Fruit fly (Drosophila melanogaster): ENCODE data around the gene Kul.
A peak's percentile ranks its signal among the peaks of the same experiment; 100 is the strongest.

The Kul gene

dm6 chr3R:29716782-29717317 lies 8.8 kb upstream of the Kul start, which contains the start of gene Obp99b (continued):
- TF ChIP-seq CG16813 (GFP tag; IDR thresholded peaks at IDR 0.05; ENCODE audit: partially characterized antibody), result no peak
- peak; percentile 71 for TF ChIP-seq Nf-YA (GFP tag; IDR thresholded peaks at IDR 0.05)
- TF ChIP-seq CG10979 (tag; optimal IDR thresholded peaks at IDR 0.05), result peak; percentile 85
- TF ChIP-seq CG13287 (GFP tag; IDR thresholded peaks at IDR 0.05; ENCODE audit: partially characterized antibody), result no peak
- TF ChIP-seq gcm (GFP tag; optimal IDR thresholded peaks at IDR 0.05), result peak; percentile 58
- peak; percentile 92 for TF ChIP-seq onecut (GFP tag; IDR thresholded peaks at IDR 0.05)
- peak; percentile 40; the same call in 1 of the 2 replicates for TF ChIP-seq E2f2 (GFP tag; IDR thresholded peaks at IDR 0.05)
- peak; percentile 65 for TF ChIP-seq dmrt11E (tag; optimal IDR thresholded peaks at IDR 0.05)
- peak; percentile 68 for TF ChIP-seq tgo (GFP tag; IDR thresholded peaks at IDR 0.05)
- peak; percentile 68; the same call in 2 of the 3 replicates for TF ChIP-seq Dbx (GFP tag; IDR thresholded peaks at IDR 0.05)
- TF ChIP-seq CkIIα-i1 (GFP tag; IDR thresholded peaks at IDR 0.05), result 0 out of 2 replicates have a peak, but pooled peaks have one; percentile 18
- peak; percentile 66; the same call in 1 of the 2 replicates for TF ChIP-seq CG14014 (GFP tag; IDR thresholded peaks at IDR 0.05)
- TF ChIP-seq lov (optimal IDR thresholded peaks at IDR 0.05), result no peak
- TF ChIP-seq lov (GFP tag; IDR thresholded peaks at IDR 0.05), result peak; percentile 93
- peak; percentile 57; the same call in 2 of the 3 replicates for TF ChIP-seq so (GFP tag; IDR thresholded peaks at IDR 0.05)
- peak; percentile 52 for TF ChIP-seq jumu (GFP tag; optimal IDR thresholded peaks at IDR 0.05)
- peak; percentile 53 for TF ChIP-seq twi (tag; optimal IDR thresholded peaks at IDR 0.05)
- TF ChIP-seq CG15073 (GFP tag; optimal IDR thresholded peaks at IDR 0.05), result no peak
- peak; percentile 73 for TF ChIP-seq CG15269 (tag; optimal IDR thresholded peaks at IDR 0.05)
- peak; percentile 69 for TF ChIP-seq CG17385 (GFP tag; optimal IDR thresholded peaks at IDR 0.05)
- TF ChIP-seq fd96Cb (tag; optimal IDR thresholded peaks at IDR 0.05), result peak; percentile 47
- TF ChIP-seq CG10543 (GFP tag; optimal IDR thresholded peaks at IDR 0.05), result peak; percentile 63
- TF ChIP-seq CG13894 (tag; optimal IDR thresholded peaks at IDR 0.05), result no peak
- TF ChIP-seq NFAT (GFP tag; IDR thresholded peaks at IDR 0.05), result peak; percentile 90
- TF ChIP-seq tio (GFP tag; optimal IDR thresholded peaks at IDR 0.05), result peak; percentile 35
- TF ChIP-seq Sin3A (optimal IDR thresholded peaks at IDR 0.05), result no peak
- no peak for TF ChIP-seq psq (GFP tag; optimal IDR thresholded peaks at IDR 0.05)
- TF ChIP-seq CG12659 (GFP tag; optimal IDR thresholded peaks at IDR 0.05), result peak; percentile 49
- peak; percentile 19 for TF ChIP-seq CG3838 (GFP tag; optimal IDR thresholded peaks at IDR 0.05)
- peak; percentile 91 for TF ChIP-seq CG1603 (tag; optimal IDR thresholded peaks at IDR 0.05)
- peak; percentile 47 for TF ChIP-seq maf-S (GFP tag; optimal IDR thresholded peaks at IDR 0.05)
- peak; percentile 60 for TF ChIP-seq CG1792 (GFP tag; optimal IDR thresholded peaks at IDR 0.05)
- no peak for TF ChIP-seq D (optimal IDR thresholded peaks at IDR 0.05)
- peak; percentile 77 for TF ChIP-seq D (GFP tag; optimal IDR thresholded peaks at IDR 0.05)
- TF ChIP-seq CG15011 (GFP tag; optimal IDR thresholded peaks at IDR 0.05), result peak; percentile 48
- TF ChIP-seq D19A (tag; optimal IDR thresholded peaks at IDR 0.05), result peak; percentile 39
- peak; percentile 94 for TF ChIP-seq CTCF (GFP tag; optimal IDR thresholded peaks at IDR 0.05)
- TF ChIP-seq Dek (tag; optimal IDR thresholded peaks at IDR 0.05), result peak; percentile 6
- TF ChIP-seq pho (GFP tag; optimal IDR thresholded peaks at IDR 0.05), result no peak
- peak; percentile 23 for TF ChIP-seq Usf (GFP tag; optimal IDR thresholded peaks at IDR 0.05)
- TF ChIP-seq Doc2 (GFP tag; IDR thresholded peaks at IDR 0.05), result 0 out of 2 replicates have a peak, but pooled peaks have one; percentile 34
- TF ChIP-seq Poxn (GFP tag; IDR thresholded peaks at IDR 0.05), result no peak
- TF ChIP-seq zf30C (GFP tag; optimal IDR thresholded peaks at IDR 0.05), result peak; percentile 15
- peak in 1 of 2 experiments; percentile 43 for TF ChIP-seq insv (GFP tag; optimal IDR thresholded peaks at IDR 0.05)
- TF ChIP-seq CG7928 (GFP tag; optimal IDR thresholded peaks at IDR 0.05), result peak; percentile 22
- peak; percentile 76 for TF ChIP-seq CG9609 (GFP tag; optimal IDR thresholded peaks at IDR 0.05)
- TF ChIP-seq Hr3 (GFP tag; optimal IDR thresholded peaks at IDR 0.05), result peak; percentile 60
- TF ChIP-seq CG6791 (GFP tag; IDR thresholded peaks at IDR 0.05; ENCODE audit: partially characterized antibody), result no peak
- peak; percentile 54 to 78 for TF ChIP-seq Pdp1 (GFP tag; optimal IDR thresholded peaks at IDR 0.05)
- TF ChIP-seq kah (GFP tag; optimal IDR thresholded peaks at IDR 0.05), result peak; percentile 79
- TF ChIP-seq pzg (GFP tag; optimal IDR thresholded peaks at IDR 0.05), result no peak

All from whole organism, embryonic.